Worm (Caenorhabditis elegans): Measurements from ENCODE around the gene F19B2.5.

Gene F19B2.5

DNA sequence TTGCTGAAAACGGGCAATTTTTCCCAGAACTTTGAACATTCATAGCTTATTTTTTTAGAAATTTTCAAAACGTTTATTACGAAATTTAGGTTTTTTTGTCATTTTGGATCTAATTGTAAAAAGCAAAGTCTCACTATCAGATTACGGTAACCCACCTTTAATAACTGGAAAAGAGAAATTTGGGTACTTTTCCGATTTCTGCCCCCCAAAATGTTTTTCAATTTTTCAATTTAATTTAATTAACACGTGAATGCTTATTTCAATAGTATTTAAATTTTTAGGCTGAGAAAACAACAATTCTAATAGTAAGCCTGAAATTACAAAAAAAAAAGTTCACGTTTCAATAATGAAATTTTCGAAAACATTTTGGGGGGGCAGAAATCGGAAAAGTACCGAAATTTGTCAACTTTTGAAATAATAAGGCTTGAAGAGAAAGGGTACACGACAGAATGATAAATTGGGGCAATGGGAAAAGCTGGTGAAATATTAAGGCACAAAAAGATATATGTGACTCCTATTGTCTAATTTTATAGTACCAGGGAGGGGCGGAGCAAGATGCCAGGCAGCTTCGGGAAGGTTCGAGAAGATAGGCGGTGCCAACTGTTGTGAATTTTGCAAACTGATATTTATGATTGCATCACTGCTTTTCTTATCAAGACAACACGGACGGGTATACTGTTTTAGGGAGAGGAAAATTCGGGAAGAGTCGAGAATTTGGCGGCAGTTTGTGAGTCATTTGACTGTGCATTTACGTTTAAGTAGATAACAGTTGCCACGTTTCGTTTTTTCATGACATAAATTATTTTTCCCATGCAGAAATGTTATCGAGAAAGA lies at the start of gene F19B2.5:
Gene F19B2.5 (minus strand): TSS at position 107 of the 834 bp plus-strand sequence.
- TF ChIP-seq fkh-3 (tag; optimal IDR thresholded peaks at IDR 0.05): no peak
- 0 out of 2 replicates have a peak, but pooled peaks have one; percentile 47 for TF ChIP-seq ekl-4 (GFP tag; IDR thresholded peaks at IDR 0.05)
- TF ChIP-seq egrh-3 (GFP tag; IDR thresholded peaks at IDR 0.05): no peak
- TF ChIP-seq snpc-1.1 (tag; optimal IDR thresholded peaks at IDR 0.05; ENCODE audit: insufficient read depth): no peak
- TF ChIP-seq snpc-4 (GFP tag; optimal IDR thresholded peaks at IDR 0.05): no peak
- no peak for TF ChIP-seq snpc-4 (tag; optimal IDR thresholded peaks at IDR 0.05)
- TF ChIP-seq Y53G8AR.9 (GFP tag; conservative IDR thresholded peaks at IDR 0.05): no peak
- TF ChIP-seq lin-35 (GFP tag; optimal IDR thresholded peaks at IDR 0.05): no peak
- no peak for TF ChIP-seq snpc-3.4 (tag; optimal IDR thresholded peaks at IDR 0.05)
- no peak for TF ChIP-seq F39B2.1 (GFP tag; IDR thresholded peaks at IDR 0.05)
- no peak for TF ChIP-seq sptf-2 (GFP tag; optimal IDR thresholded peaks at IDR 0.05)
- no peak for TF ChIP-seq ztf-22 (GFP tag; optimal IDR thresholded peaks at IDR 0.05)
- no peak for TF ChIP-seq sdz-38 (tag; optimal IDR thresholded peaks at IDR 0.05)
- TF ChIP-seq hsf-1 (GFP tag; IDR thresholded peaks at IDR 0.05): peak; percentile 97
- TF ChIP-seq K11D2.4 (GFP tag; IDR thresholded peaks at IDR 0.05): no peak
- peak; percentile 66 for TF ChIP-seq pha-4 (tag; optimal IDR thresholded peaks at IDR 0.05)
- TF ChIP-seq B0261.1 (tag; optimal IDR thresholded peaks at IDR 0.05): no peak
- no peak for TF ChIP-seq nhr-27 (tag; optimal IDR thresholded peaks at IDR 0.05)
- TF ChIP-seq unc-62 (GFP tag; optimal IDR thresholded peaks at IDR 0.05): peak; percentile 61
- no peak for TF ChIP-seq hmg-1.2 (GFP tag; IDR thresholded peaks at IDR 0.05)
- no peak for TF ChIP-seq C17E4.6 (GFP tag; IDR thresholded peaks at IDR 0.05)
- no peak for TF ChIP-seq F49E8.2 (tag; optimal IDR thresholded peaks at IDR 0.05; ENCODE audit: insufficient read depth)
- peak; percentile 41; the same call in 1 of the 2 replicates for TF ChIP-seq mcd-1 (GFP tag; IDR thresholded peaks at IDR 0.05)
- no peak for TF ChIP-seq aptf-3 (GFP tag; IDR thresholded peaks at IDR 0.05)
- peak; percentile 34 for TF ChIP-seq lin-54 (GFP tag; optimal IDR thresholded peaks at IDR 0.05)
- no peak for TF ChIP-seq Y56A3A.18 (GFP tag; IDR thresholded peaks at IDR 0.05)
- TF ChIP-seq hrde-1 (tag; optimal IDR thresholded peaks at IDR 0.05; ENCODE audit: borderline replicate concordance): no peak
- peak; percentile 44 for TF ChIP-seq nhr-80 (tag; optimal IDR thresholded peaks at IDR 0.05)
- no peak for TF ChIP-seq nfya-2 (GFP tag; IDR thresholded peaks at IDR 0.05)
- TF ChIP-seq him-1 (tag; optimal IDR thresholded peaks at IDR 0.05): no peak
- peak; percentile 11 for TF ChIP-seq nhr-90 (tag; optimal IDR thresholded peaks at IDR 0.05)
- TF ChIP-seq atf-7 (tag; optimal IDR thresholded peaks at IDR 0.05): peak; percentile 95
- no peak for TF ChIP-seq Y53F4B.3 (GFP tag; IDR thresholded peaks at IDR 0.05)
- no peak for TF ChIP-seq tbx-9 (tag; optimal IDR thresholded peaks at IDR 0.05; ENCODE audit: borderline replicate concordance)
- no peak for TF ChIP-seq F55B11.4 (tag; optimal IDR thresholded peaks at IDR 0.05; ENCODE audit: borderline replicate concordance, insufficient read depth)
- TF ChIP-seq attf-6 (GFP tag; IDR thresholded peaks at IDR 0.05): no peak
- no peak for TF ChIP-seq bed-1 (GFP tag; IDR thresholded peaks at IDR 0.05)
- no peak for TF ChIP-seq somi-1 (GFP tag; optimal IDR thresholded peaks at IDR 0.05)
- no peak for TF ChIP-seq ceh-58 (GFP tag; IDR thresholded peaks at IDR 0.05)
- no peak for TF ChIP-seq lin-26 (GFP tag; IDR thresholded peaks at IDR 0.05)
- no peak for TF ChIP-seq attf-3 (GFP tag; conservative IDR thresholded peaks at IDR 0.05)
- peak; percentile 51 for TF ChIP-seq akir-1 (GFP tag; optimal IDR thresholded peaks at IDR 0.05)
- TF ChIP-seq T26A5.8 (tag; optimal IDR thresholded peaks at IDR 0.05): no peak
- no peak for TF ChIP-seq F10E7.11 (tag; optimal IDR thresholded peaks at IDR 0.05)
- no peak for TF ChIP-seq unc-130 (GFP tag; optimal IDR thresholded peaks at IDR 0.05)
- no peak for TF ChIP-seq snpc-1.3 (tag; optimal IDR thresholded peaks at IDR 0.05; ENCODE audit: insufficient read depth)
